Worm (Caenorhabditis elegans) whole organism, L4/young adult: ENCODE data around the gene T28A8.6.

Experiments used
- W03F9.2 ChIP-seq: fragments of 150-350 bp; optimal IDR thresholded peaks from 2 replicates; lab custom pipeline; 2014; ENCODE audit warnings: missing biosample characterization, missing genetic modification characterization
- dao-5 ChIP-seq: sonication (generic microtip); optimal IDR thresholded peaks from 2 replicates; lab custom pipeline; 2016; ENCODE audit warnings: missing genotype, missing genetic modification characterization, moderate library complexity, missing compliant biosample characterization
- him-1 ChIP-seq: sonication (generic microtip); optimal IDR thresholded peaks from 2 replicates; lab custom pipeline; 2016; ENCODE audit warnings: missing genotype, missing genetic modification reagents, missing genetic modification characterization, missing compliant biosample characterization

- TF ChIP-seq dao-5 (tag; lab: Kevin White, UChicago) (no peak), W03F9.2 (tag; lab: Kevin White, UChicago) (no peak), him-1 (tag; lab: Kevin White, UChicago) (no peak)
These were observed 26.3 kb downstream of the T28A8.6 start for ce11 chrIII:13525118-13525839.
